Fruit fly (Drosophila melanogaster) whole organism, adult: ENCODE data around the gene Tpst.

Experiments
- CG11617 ChIP-seq: fragments of 200-800 bp; sonication (Bioruptor generic); optimal IDR thresholded peaks from 2 replicates; lab custom pipeline; 2017; ENCODE audit warnings: mild to moderate bottlenecking, missing biosample characterization, missing genetic modification reagents, missing genetic modification characterization
- CG14711 ChIP-seq: fragments of 200-800 bp; sonication (Bioruptor generic); optimal IDR thresholded peaks from 2 replicates; lab custom pipeline; 2018; ENCODE audit warnings: missing biosample characterization, mild to moderate bottlenecking, missing genetic modification characterization, moderate library complexity
- CG1620 ChIP-seq: fragments of 200-800 bp; sonication (Bioruptor generic); optimal IDR thresholded peaks from 2 replicates; lab custom pipeline; 2016; ENCODE audit warnings: missing biosample characterization, missing genetic modification characterization
- CG5204 ChIP-seq: fragments of 200-800 bp; sonication (Bioruptor generic); optimal IDR thresholded peaks from 2 replicates; lab custom pipeline; 2016; ENCODE audit warnings: missing biosample characterization, missing genetic modification characterization
- CG7101 ChIP-seq: fragments of 200-800 bp; sonication (Bioruptor generic); optimal IDR thresholded peaks from 2 replicates; lab custom pipeline; 2018; ENCODE audit warnings: missing biosample characterization, mild to moderate bottlenecking, missing genetic modification characterization, moderate library complexity
- Clk ChIP-seq: fragments of 200-800 bp; sonication (Bioruptor generic); optimal IDR thresholded peaks from 2 replicates; lab custom pipeline; 2017; ENCODE audit warnings: missing biosample characterization, missing genetic modification characterization
- cic ChIP-seq: fragments of 200-800 bp; sonication (Bioruptor generic); optimal IDR thresholded peaks from 2 replicates; lab custom pipeline; 2017; ENCODE audit warnings: missing biosample characterization, mild to moderate bottlenecking, missing genetic modification characterization, moderate library complexity
- cnc ChIP-seq, 2 experiments: fragments of >200 bp; optimal IDR thresholded peaks; 2 replicates each; lab custom pipeline; 2017
- kay ChIP-seq: fragments of 200-800 bp; sonication (Bioruptor generic); peaks from one replicate; lab custom pipeline; 2016; ENCODE audit warnings: missing biosample characterization, missing genetic modification characterization, borderline replicate concordance

- no peak for TF ChIP-seq cic (GFP tag; lab: Kevin White, UChicago)
- TF ChIP-seq kay = no peak
- no peak for TF ChIP-seq cnc (optimal IDR thresholded peaks at IDR 0.05; lab: Kevin White, UChicago)
- TF ChIP-seq CG14711 (tag; lab: Kevin White, UChicago) = no peak
- TF ChIP-seq Clk = no peak
- TF ChIP-seq CG1620 = no peak
- no peak for TF ChIP-seq CG7101 (tag; lab: Kevin White, UChicago)
- no peak for TF ChIP-seq CG11617 (GFP tag; lab: Kevin White, UChicago)
- no peak for TF ChIP-seq CG5204 (GFP tag; lab: Kevin White, UChicago)
These were observed 42.4 kb downstream of the Tpst start for dm6 chrX:13605942-13606491.
